Fruit fly (Drosophila melanogaster) whole organism, embryonic: Measurements from ENCODE around the gene w.

Source experiments
- Bteb2 ChIP-seq: fragments of 200-800 bp; sonication (Bioruptor generic); optimal IDR thresholded peaks from 2 replicates; lab custom pipeline; 2016; ENCODE audit warnings: missing biosample characterization, missing genetic modification characterization
- CG1024 ChIP-seq: fragments of 200-800 bp; sonication (Bioruptor generic); IDR thresholded peaks from 2 replicates; pipeline ENCODE4 v1.3.6; 2022; ENCODE audit warnings: missing biosample characterization, missing genetic modification characterization
- CG10366 ChIP-seq: fragments of 200-800 bp; sonication (Bioruptor generic); IDR thresholded peaks from 2 replicates; pipeline ENCODE4 v1.3.6; 2022; ENCODE audit warnings: missing biosample characterization, missing genetic modification characterization
- CG11085 ChIP-seq: fragments of 200-800 bp; sonication (Bioruptor generic); IDR thresholded peaks from 2 replicates; pipeline ENCODE4 v1.3.6; 2022; ENCODE audit warnings: missing biosample characterization, missing genetic modification characterization
- CG11504 ChIP-seq: fragments of 200-800 bp; sonication (Bioruptor generic); optimal IDR thresholded peaks from 3 replicates; lab custom pipeline; 2019; ENCODE audit warnings: missing biosample characterization, mild to moderate bottlenecking, missing genetic modification characterization, moderate library complexity
- CG13775 ChIP-seq: fragments of 200-800 bp; sonication (Bioruptor generic); optimal IDR thresholded peaks from 3 replicates; lab custom pipeline; 2017; ENCODE audit warnings: missing biosample characterization, mild to moderate bottlenecking, missing genetic modification characterization
- CG14014 ChIP-seq: fragments of 200-800 bp; sonication (Bioruptor generic); IDR thresholded peaks from 2 replicates; pipeline ENCODE4 v1.3.6; 2022; ENCODE audit warnings: missing biosample characterization, missing genetic modification characterization
- CG14441 ChIP-seq: fragments of 200-800 bp; sonication (Bioruptor generic); IDR thresholded peaks from 2 replicates; pipeline ENCODE4 v1.3.6; 2022; ENCODE audit warnings: missing biosample characterization, missing genetic modification characterization
- CG16779 ChIP-seq: fragments of 200-800 bp; sonication (Bioruptor generic); IDR thresholded peaks from 2 replicates; pipeline ENCODE4 v1.3.6; 2022; ENCODE audit warnings: missing biosample characterization, missing genetic modification characterization
- CG1792 ChIP-seq: fragments of 200-800 bp; sonication (Bioruptor generic); optimal IDR thresholded peaks from 2 replicates; lab custom pipeline; 2016; ENCODE audit warnings: missing biosample characterization, missing genetic modification characterization
- CG18476 ChIP-seq: fragments of 200-800 bp; sonication (Bioruptor generic); optimal IDR thresholded peaks from 2 replicates; lab custom pipeline; 2016; ENCODE audit warnings: missing biosample characterization, mild to moderate bottlenecking, missing genetic modification characterization
- CG2120 ChIP-seq: fragments of 200-800 bp; sonication (Bioruptor generic); optimal IDR thresholded peaks from 3 replicates; lab custom pipeline; 2016; ENCODE audit warnings: missing biosample characterization, missing genetic modification characterization
- CG2678 ChIP-seq: fragments of 200-800 bp; sonication (Bioruptor generic); optimal IDR thresholded peaks from 3 replicates; lab custom pipeline; 2019; ENCODE audit warnings: missing biosample characterization, mild to moderate bottlenecking, missing genetic modification characterization, moderate library complexity
- CG30403 ChIP-seq: fragments of 200-800 bp; sonication (Bioruptor generic); optimal IDR thresholded peaks from 3 replicates; lab custom pipeline; 2016; ENCODE audit warnings: missing biosample characterization, missing genetic modification characterization
- CG32767 ChIP-seq: fragments of 200-800 bp; sonication (Bioruptor generic); IDR thresholded peaks from 2 replicates; pipeline ENCODE4 v1.3.6; 2022; ENCODE audit warnings: missing biosample characterization, missing genetic modification characterization
- CG32772 ChIP-seq: fragments of 200-800 bp; sonication (Bioruptor generic); IDR thresholded peaks from 2 replicates; pipeline ENCODE4 v1.3.6; 2022; ENCODE audit warnings: missing biosample characterization, missing genetic modification characterization
- CG34422 ChIP-seq: fragments of 200-800 bp; sonication (Bioruptor generic); IDR thresholded peaks from 3 replicates; pipeline ENCODE4 v1.3.6; 2022; ENCODE audit warnings: missing biosample characterization, missing genetic modification characterization
- CG6765 ChIP-seq: fragments of 200-800 bp; sonication (Bioruptor generic); optimal IDR thresholded peaks from 3 replicates; lab custom pipeline; 2017; ENCODE audit warnings: missing biosample characterization, mild to moderate bottlenecking, missing genetic modification characterization
- CG7372 ChIP-seq: fragments of 200-800 bp; sonication (Bioruptor generic); IDR thresholded peaks from 2 replicates; pipeline ENCODE4 v1.3.6; 2022; ENCODE audit warnings: missing biosample characterization, missing genetic modification characterization
- CG7839 ChIP-seq: fragments of 200-800 bp; sonication (Bioruptor generic); optimal IDR thresholded peaks from 3 replicates; lab custom pipeline; 2018; ENCODE audit warnings: missing biosample characterization, mild to moderate bottlenecking, missing genetic modification characterization, moderate library complexity
- CG9817 ChIP-seq: fragments of 200-800 bp; sonication (Bioruptor generic); optimal IDR thresholded peaks from 2 replicates; lab custom pipeline; 2018; ENCODE audit warnings: missing biosample characterization, mild to moderate bottlenecking, missing genetic modification characterization, moderate library complexity
- Elba2 ChIP-seq: fragments of 200-800 bp; sonication (Bioruptor generic); optimal IDR thresholded peaks from 3 replicates; lab custom pipeline; 2016; ENCODE audit warnings: missing biosample characterization, missing genetic modification characterization
- Ets97D ChIP-seq: fragments of 200-800 bp; sonication (Bioruptor generic); optimal IDR thresholded peaks from 3 replicates; lab custom pipeline; 2016; ENCODE audit warnings: missing biosample characterization, missing genetic modification characterization
- Fer3 ChIP-seq: fragments of 200-800 bp; sonication (Bioruptor generic); optimal IDR thresholded peaks from 2 replicates; lab custom pipeline; 2018; ENCODE audit warnings: missing biosample characterization, mild to moderate bottlenecking, missing genetic modification characterization, moderate library complexity
- HLH3B ChIP-seq: fragments of 200-800 bp; sonication (Bioruptor generic); IDR thresholded peaks from 2 replicates; pipeline ENCODE4 v1.3.6; 2022; ENCODE audit warnings: missing biosample characterization, missing genetic modification characterization
- Hand ChIP-seq: fragments of 200-800 bp; sonication (Bioruptor generic); optimal IDR thresholded peaks from 2 replicates; lab custom pipeline; 2017; ENCODE audit warnings: mild to moderate bottlenecking, missing biosample characterization, missing genetic modification reagents, missing genetic modification characterization
- NFAT ChIP-seq: fragments of 200-800 bp; sonication (Bioruptor generic); IDR thresholded peaks from 2 replicates; pipeline ENCODE4 v1.3.6; 2022; ENCODE audit warnings: missing biosample characterization, missing genetic modification characterization
- Optix ChIP-seq: fragments of 200-800 bp; sonication (Bioruptor generic); IDR thresholded peaks from 3 replicates; pipeline ENCODE4 v1.3.6; 2022; ENCODE audit warnings: missing biosample characterization, missing genetic modification characterization
- PHDP ChIP-seq: fragments of 200-800 bp; sonication (Bioruptor generic); optimal IDR thresholded peaks from 3 replicates; lab custom pipeline; 2018; ENCODE audit warnings: missing biosample characterization, mild to moderate bottlenecking, missing genetic modification characterization, moderate library complexity
- Rfx ChIP-seq: fragments of 200-800 bp; sonication (Bioruptor generic); IDR thresholded peaks from 2 replicates; pipeline ENCODE4 v1.3.6; 2022; ENCODE audit warnings: missing biosample characterization, missing genetic modification characterization
- Xrp1 ChIP-seq: fragments of 200-800 bp; sonication (Bioruptor generic); IDR thresholded peaks from 2 replicates; pipeline ENCODE4 v1.3.6; 2022; ENCODE audit warnings: missing biosample characterization, missing genetic modification characterization
- disco-r ChIP-seq: fragments of 200-800 bp; sonication (Bioruptor generic); optimal IDR thresholded peaks from 2 replicates; lab custom pipeline; 2016; ENCODE audit warnings: missing biosample characterization, missing genetic modification characterization
- dm ChIP-seq: fragments of 200-800 bp; sonication (Bioruptor generic); optimal IDR thresholded peaks from 3 replicates; lab custom pipeline; 2016; ENCODE audit warnings: missing biosample characterization, missing genetic modification characterization
- dysf ChIP-seq: fragments of 200-800 bp; sonication (Bioruptor generic); IDR thresholded peaks from 3 replicates; pipeline ENCODE4 v1.3.6; 2022; ENCODE audit warnings: missing biosample characterization, missing genetic modification characterization
- ewg ChIP-seq: fragments of 200-800 bp; sonication (Bioruptor generic); optimal IDR thresholded peaks from 3 replicates; lab custom pipeline; 2017; ENCODE audit warnings: mild to moderate bottlenecking, missing biosample characterization, missing genetic modification reagents, missing genetic modification characterization
- gem ChIP-seq: fragments of 200-800 bp; sonication (Bioruptor generic); optimal IDR thresholded peaks from 2 replicates; lab custom pipeline; 2019; ENCODE audit warnings: missing biosample characterization, mild to moderate bottlenecking, missing genetic modification characterization, moderate library complexity
- kah ChIP-seq: fragments of 200-800 bp; sonication (Bioruptor generic); optimal IDR thresholded peaks from 2 replicates; lab custom pipeline; 2018; ENCODE audit warnings: missing biosample characterization, mild to moderate bottlenecking, missing genetic modification characterization
- lmd ChIP-seq: fragments of 200-800 bp; sonication (Bioruptor generic); IDR thresholded peaks from 2 replicates; pipeline ENCODE4 v1.3.6; 2022; ENCODE audit warnings: missing biosample characterization, missing genetic modification characterization
- lola ChIP-seq, 3 experiments: fragments of >200 bp in 2 of 3; fragments of 200-800 bp in 1 of 3; sonication (Bioruptor generic) in 1 of 3; optimal IDR thresholded peaks; 2 replicates each; lab custom pipeline; 2017 to 2019; ENCODE audit warnings: missing biosample characterization in 3 of 3, missing genetic modification characterization in 3 of 3, mild to moderate bottlenecking in 1 of 3, moderate library complexity in 1 of 3
- mirr ChIP-seq: fragments of 200-800 bp; sonication (Bioruptor generic); optimal IDR thresholded peaks from 3 replicates; lab custom pipeline; 2018; ENCODE audit warnings: missing biosample characterization, mild to moderate bottlenecking, missing genetic modification characterization
- nau ChIP-seq: fragments of 200-800 bp; sonication (Bioruptor generic); optimal IDR thresholded peaks from 3 replicates; lab custom pipeline; 2017; ENCODE audit warnings: missing biosample characterization, mild to moderate bottlenecking, missing genetic modification characterization, missing genetic modification reagents
- prd ChIP-seq, 3 experiments: fragments of >200 bp in 2 of 3; fragments of 200-800 bp in 1 of 3; sonication (Bioruptor generic) in 1 of 3; optimal IDR thresholded peaks in 2 of 3; IDR thresholded peaks in 1 of 3; 2 replicates in 2 of 3; 3 replicates in 1 of 3; pipeline versions ENCODE4 v1.3.6 to Lab custom; 2017 to 2022; ENCODE audit warnings: missing biosample characterization in 1 of 3, missing genetic modification characterization in 1 of 3
- shn ChIP-seq: fragments of 200-800 bp; sonication (Bioruptor generic); optimal IDR thresholded peaks from 3 replicates; lab custom pipeline; 2016; ENCODE audit warnings: missing biosample characterization, missing genetic modification characterization
- sisA ChIP-seq: fragments of 200-800 bp; sonication (Bioruptor generic); IDR thresholded peaks from 2 replicates; pipeline ENCODE4 v1.3.6; 2022; ENCODE audit warnings: missing biosample characterization, missing genetic modification characterization
- so ChIP-seq: fragments of 200-800 bp; sonication (Bioruptor generic); IDR thresholded peaks from 3 replicates; pipeline ENCODE4 v1.3.6; 2022; ENCODE audit warnings: missing biosample characterization, missing genetic modification characterization
- sqz ChIP-seq: fragments of 200-800 bp; sonication (Bioruptor generic); optimal IDR thresholded peaks from 3 replicates; lab custom pipeline; 2018; ENCODE audit warnings: missing biosample characterization, mild to moderate bottlenecking, missing genetic modification characterization
- stc ChIP-seq: fragments of 200-800 bp; sonication (Bioruptor generic); IDR thresholded peaks from 2 replicates; pipeline ENCODE4 v1.3.6; 2022; ENCODE audit warnings: missing biosample characterization, missing genetic modification characterization
- sug ChIP-seq: fragments of 200-800 bp; optimal IDR thresholded peaks from 2 replicates; lab custom pipeline; 2019; ENCODE audit warnings: missing biosample characterization, mild to moderate bottlenecking, missing genetic modification characterization, moderate library complexity
- tin ChIP-seq: fragments of 200-800 bp; sonication (Bioruptor generic); optimal IDR thresholded peaks from 3 replicates; lab custom pipeline; 2016; ENCODE audit warnings: missing biosample characterization, missing genetic modification characterization
- vvl ChIP-seq: fragments of 200-800 bp; sonication (Bioruptor generic); IDR thresholded peaks from 2 replicates; pipeline ENCODE4 v1.3.6; 2022; ENCODE audit warnings: missing biosample characterization, missing genetic modification characterization

Gene w

dm6 chrX:2749693-2750092, 46.6 kb downstream of the w start (continued):
- peak; percentile 6 for TF ChIP-seq CG18476 (GFP tag; lab: Kevin White, UChicago)
- peak; percentile 48 for TF ChIP-seq CG2120
- TF ChIP-seq CG14441 (GFP tag; lab: Robert Waterston, UW), result 0 out of 2 replicates have a peak, but pooled peaks have one; percentile 20
- TF ChIP-seq Xrp1 (GFP tag; lab: Robert Waterston, UW), result no peak
- 0 out of 3 replicates have a peak, but pooled peaks have one; percentile 11 for TF ChIP-seq CG34422 (GFP tag; lab: Robert Waterston, UW)
- peak; percentile 19 for TF ChIP-seq CG7839 (tag; lab: Kevin White, UChicago)
- peak; percentile 35 for TF ChIP-seq CG2678 (tag; lab: Kevin White, UChicago)
- no peak for TF ChIP-seq CG1792 (GFP tag; lab: Kevin White, UChicago)
- TF ChIP-seq ewg (GFP tag; lab: Kevin White, UChicago), result no peak
- TF ChIP-seq dysf (GFP tag; lab: Robert Waterston, UW), result peak; percentile 42; the same call in 1 of the 3 replicates
- TF ChIP-seq lmd (GFP tag; lab: Robert Waterston, UW), result peak; percentile 27; the same call in 1 of the 2 replicates
- TF ChIP-seq sisA, result peak; percentile 28
- TF ChIP-seq gem (tag; lab: Kevin White, UChicago), result peak; percentile 21
- TF ChIP-seq Bteb2 (GFP tag; lab: Kevin White, UChicago), result no peak
- no peak for TF ChIP-seq shn (GFP tag; lab: Kevin White, UChicago)
- TF ChIP-seq CG9817 (tag; lab: Kevin White, UChicago), result no peak
- no peak for TF ChIP-seq CG30403 (GFP tag; lab: Kevin White, UChicago)
- TF ChIP-seq CG11085, result no peak
- peak; percentile 28; the same call in 1 of the 2 replicates for TF ChIP-seq HLH3B (GFP tag; lab: Robert Waterston, UW)
- TF ChIP-seq vvl (GFP tag; lab: Robert Waterston, UW), result no peak
- TF ChIP-seq dm, result no peak
- no peak for TF ChIP-seq Ets97D (GFP tag; lab: Kevin White, UChicago)
- TF ChIP-seq prd (optimal IDR thresholded peaks at IDR 0.05; lab: Kevin White, UChicago), result no peak
- TF ChIP-seq prd (GFP tag; IDR thresholded peaks at IDR 0.05; lab: Robert Waterston, UW), result 0 out of 3 replicates have a peak, but pooled peaks have one; percentile 20
- peak; percentile 38 for TF ChIP-seq CG11504
- peak; percentile 44; the same call in 1 of the 2 replicates for TF ChIP-seq Rfx (GFP tag; lab: Robert Waterston, UW)
- TF ChIP-seq CG7372 (GFP tag; lab: Robert Waterston, UW), result no peak
- no peak for TF ChIP-seq Optix (GFP tag; lab: Robert Waterston, UW)
- TF ChIP-seq, all 482 proteins: peak for 25

dm6 chrX:2744042-2744441, 52.2 kb downstream of the w start, which contains the start of gene Syx4:
Gene Syx4, minus strand, starts transcription at chrX:2744076.
- TF ChIP-seq sisA (peak; percentile 76), lola (GFP tag; optimal IDR thresholded peaks at IDR 0.05; lab: Kevin White, UChicago) (peak in 1 of 3 experiments; percentile 53), CG13775 (peak; percentile 79), CG32767 (GFP tag; lab: Robert Waterston, UW) (peak; percentile 86), CG14441 (GFP tag; lab: Robert Waterston, UW) (peak; percentile 90), tin (GFP tag; lab: Kevin White, UChicago) (peak; percentile 77), Elba2 (GFP tag; lab: Kevin White, UChicago) (no peak), CG1024 (peak; percentile 73), CG10366 (GFP tag; lab: Robert Waterston, UW) (peak; percentile 89), NFAT (GFP tag; lab: Robert Waterston, UW) (peak; percentile 85), sqz (GFP tag; lab: Kevin White, UChicago) (peak; percentile 69), disco-r (peak; percentile 77), kah (GFP tag; lab: Kevin White, UChicago) (peak; percentile 82), so (GFP tag; lab: Robert Waterston, UW) (peak; percentile 92), mirr (GFP tag; lab: Kevin White, UChicago) (peak; percentile 64), Hand (GFP tag; lab: Kevin White, UChicago) (peak; percentile 86), sug (tag; lab: Kevin White, UChicago) (peak; percentile 64), PHDP (peak; percentile 95), nau (GFP tag; lab: Kevin White, UChicago) (peak; percentile 89), CG16779 (GFP tag; lab: Robert Waterston, UW) (peak; percentile 68), CG14014 (peak; percentile 91), CG32772 (GFP tag; lab: Robert Waterston, UW) (peak; percentile 81), CG6765 (peak; percentile 83), Fer3 (tag; lab: Kevin White, UChicago) (peak; percentile 95), stc (GFP tag; lab: Robert Waterston, UW) (peak; percentile 89)
